Fruit fly (Drosophila melanogaster) whole organism, embryonic: ENCODE measurements around the gene Cand1.

ENCODE experiments used
- ATbp ChIP-seq: fragments of 200-800 bp; sonication (Bioruptor generic); optimal IDR thresholded peaks from 2 replicates; lab custom pipeline; 2017; ENCODE audit warnings: missing biosample characterization, mild to moderate bottlenecking, missing genetic modification characterization, missing genetic modification reagents
- Atf-2 ChIP-seq: fragments of 200-800 bp; sonication (Bioruptor generic); optimal IDR thresholded peaks from 2 replicates; lab custom pipeline; 2016; ENCODE audit warnings: missing biosample characterization, missing genetic modification characterization
- Awh ChIP-seq: fragments of 200-800 bp; sonication (Bioruptor generic); IDR thresholded peaks from 2 replicates; pipeline ENCODE4, ENCODE4 v1.3.6; 2022; ENCODE audit warnings: missing biosample characterization, missing genetic modification characterization
- C15 ChIP-seq: fragments of 200-800 bp; sonication (Bioruptor generic); IDR thresholded peaks from 3 replicates; pipeline ENCODE4 v1.3.6; 2022; ENCODE audit warnings: missing biosample characterization, missing genetic modification characterization
- CG10209 ChIP-seq: fragments of 200-800 bp; sonication (Bioruptor generic); optimal IDR thresholded peaks from 3 replicates; lab custom pipeline; 2017; ENCODE audit warnings: missing biosample characterization, mild to moderate bottlenecking, missing genetic modification characterization, missing genetic modification reagents
- CG10654 ChIP-seq: fragments of 200-800 bp; sonication (Bioruptor generic); optimal IDR thresholded peaks from 2 replicates; lab custom pipeline; 2016; ENCODE audit warnings: missing biosample characterization, missing genetic modification characterization
- CG12659 ChIP-seq: fragments of 200-800 bp; sonication (Bioruptor generic); optimal IDR thresholded peaks from 3 replicates; lab custom pipeline; 2017; ENCODE audit warnings: mild to moderate bottlenecking, missing biosample characterization, missing genetic modification reagents, missing genetic modification characterization
- CG15073 ChIP-seq: fragments of 200-800 bp; sonication (Bioruptor generic); optimal IDR thresholded peaks from 2 replicates; lab custom pipeline; 2016; ENCODE audit warnings: missing biosample characterization, missing genetic modification characterization
- CG15696 ChIP-seq: fragments of 200-800 bp; sonication (Bioruptor generic); optimal IDR thresholded peaks from 2 replicates; lab custom pipeline; 2019; ENCODE audit warnings: missing biosample characterization, mild to moderate bottlenecking, missing genetic modification characterization, moderate library complexity
- CG1647 ChIP-seq: fragments of 200-800 bp; sonication (Bioruptor generic); optimal IDR thresholded peaks from 3 replicates; lab custom pipeline; 2016; ENCODE audit warnings: missing biosample characterization, missing genetic modification characterization
- CG17186 ChIP-seq: fragments of 200-800 bp; sonication (Bioruptor generic); optimal IDR thresholded peaks from 3 replicates; lab custom pipeline; 2017; ENCODE audit warnings: missing biosample characterization, missing genetic modification reagents, missing genetic modification characterization
- CG30403 ChIP-seq: fragments of 200-800 bp; sonication (Bioruptor generic); optimal IDR thresholded peaks from 3 replicates; lab custom pipeline; 2016; ENCODE audit warnings: missing biosample characterization, missing genetic modification characterization
- CG31441 ChIP-seq: fragments of 200-800 bp; sonication (Bioruptor generic); IDR thresholded peaks from 2 replicates; pipeline ENCODE4 v1.3.6; 2022; ENCODE audit warnings: missing biosample characterization, missing genetic modification characterization
- CG32532 ChIP-seq: fragments of 200-800 bp; sonication (Bioruptor generic); IDR thresholded peaks from 2 replicates; pipeline ENCODE4 v1.3.6; 2022; ENCODE audit warnings: missing biosample characterization, missing genetic modification characterization
- CG4404 ChIP-seq: fragments of 200-800 bp; sonication (Bioruptor generic); IDR thresholded peaks from 2 replicates; pipeline ENCODE4 v1.3.6; 2022; ENCODE audit warnings: missing biosample characterization, missing genetic modification characterization
- CG6254 ChIP-seq: fragments of 200-800 bp; sonication (Bioruptor generic); optimal IDR thresholded peaks from 3 replicates; lab custom pipeline; 2017; ENCODE audit warnings: mild to moderate bottlenecking, missing biosample characterization, missing genetic modification reagents, missing genetic modification characterization
- CG7357 ChIP-seq: fragments of 200-800 bp; sonication (Bioruptor generic); IDR thresholded peaks from 3 replicates; pipeline ENCODE4 v1.3.6; 2022; ENCODE audit warnings: missing biosample characterization, missing genetic modification characterization
- CTCF ChIP-seq: fragments of 200-800 bp; sonication (Bioruptor generic); optimal IDR thresholded peaks from 2 replicates; lab custom pipeline; 2017; ENCODE audit warnings: missing biosample characterization, mild to moderate bottlenecking, missing genetic modification characterization, moderate library complexity
- Hmx ChIP-seq: fragments of 200-800 bp; sonication (Bioruptor generic); optimal IDR thresholded peaks from 2 replicates; lab custom pipeline; 2016; ENCODE audit warnings: missing biosample characterization, missing genetic modification characterization
- Lpt ChIP-seq: fragments of >200 bp; optimal IDR thresholded peaks from 2 replicates; lab custom pipeline; 2018; ENCODE audit warnings: missing biosample characterization, missing genetic modification characterization
- Max ChIP-seq: fragments of 200-800 bp; sonication (Bioruptor generic); optimal IDR thresholded peaks from 2 replicates; lab custom pipeline; 2016; ENCODE audit warnings: missing biosample characterization, mild to moderate bottlenecking, missing genetic modification characterization
- Nf-YB ChIP-seq: fragments of 200-800 bp; sonication (Bioruptor generic); optimal IDR thresholded peaks from 3 replicates; lab custom pipeline; 2019; ENCODE audit warnings: missing biosample characterization, mild to moderate bottlenecking, missing genetic modification characterization, moderate library complexity
- Oaz ChIP-seq: fragments of 200-800 bp; sonication (Bioruptor generic); IDR thresholded peaks from 2 replicates; pipeline ENCODE4 v1.3.6; 2022; ENCODE audit warnings: missing biosample characterization, missing genetic modification characterization
- Rx ChIP-seq: fragments of 200-800 bp; sonication (Bioruptor generic); IDR thresholded peaks from 2 replicates; pipeline ENCODE4 v1.3.6; 2022; ENCODE audit warnings: missing biosample characterization, missing genetic modification characterization
- Side ChIP-seq: fragments of 200-800 bp; sonication (Bioruptor generic); optimal IDR thresholded peaks from 2 replicates; lab custom pipeline; 2016; ENCODE audit warnings: missing biosample characterization, missing genetic modification characterization
- Six4 ChIP-seq: fragments of 200-800 bp; sonication (Bioruptor generic); optimal IDR thresholded peaks from 2 replicates; lab custom pipeline; 2016; ENCODE audit warnings: missing biosample characterization, missing genetic modification characterization
- abd-A ChIP-seq: fragments of 200-800 bp; sonication (Bioruptor generic); optimal IDR thresholded peaks from 3 replicates; lab custom pipeline; 2019; ENCODE audit warnings: missing biosample characterization, mild to moderate bottlenecking, missing genetic modification characterization, moderate library complexity
- bbx ChIP-seq: fragments of 200-800 bp; sonication (Bioruptor generic); IDR thresholded peaks from 2 replicates; pipeline ENCODE4 v1.3.6; 2022; ENCODE audit warnings: missing biosample characterization, missing genetic modification characterization; ENCODE audit not compliant: partially characterized antibody
- da ChIP-seq: fragments of 200-800 bp; sonication (Bioruptor generic); optimal IDR thresholded peaks from 2 replicates; lab custom pipeline; 2016; ENCODE audit warnings: missing biosample characterization, missing genetic modification characterization
- dan ChIP-seq: fragments of 200-800 bp; sonication (Bioruptor generic); IDR thresholded peaks from 2 replicates; pipeline ENCODE4 v1.3.6; 2022; ENCODE audit warnings: missing biosample characterization, missing genetic modification characterization
- dmrt11E ChIP-seq: fragments of 200-800 bp; sonication (Bioruptor generic); optimal IDR thresholded peaks from 3 replicates; lab custom pipeline; 2018; ENCODE audit warnings: missing biosample characterization, mild to moderate bottlenecking, missing genetic modification characterization, moderate library complexity
- ewg ChIP-seq: fragments of 200-800 bp; sonication (Bioruptor generic); optimal IDR thresholded peaks from 3 replicates; lab custom pipeline; 2017; ENCODE audit warnings: mild to moderate bottlenecking, missing biosample characterization, missing genetic modification reagents, missing genetic modification characterization
- eyg ChIP-seq: fragments of 200-800 bp; sonication (Bioruptor generic); optimal IDR thresholded peaks from 3 replicates; lab custom pipeline; 2016; ENCODE audit warnings: missing biosample characterization, missing genetic modification characterization
- gce ChIP-seq: fragments of 200-800 bp; sonication (Bioruptor generic); IDR thresholded peaks from 3 replicates; pipeline ENCODE4 v1.3.6; 2022; ENCODE audit warnings: missing biosample characterization, missing genetic modification characterization
- gcm2 ChIP-seq: fragments of 200-800 bp; sonication (Bioruptor generic); optimal IDR thresholded peaks from 2 replicates; lab custom pipeline; 2016; ENCODE audit warnings: missing biosample characterization, missing genetic modification characterization
- ham ChIP-seq: fragments of 200-800 bp; sonication (Bioruptor generic); IDR thresholded peaks from 2 replicates; pipeline ENCODE4 v1.3.6; 2022; ENCODE audit warnings: missing biosample characterization, missing genetic modification characterization
- inv ChIP-seq: fragments of 200-800 bp; sonication (Bioruptor generic); IDR thresholded peaks from 2 replicates; pipeline ENCODE4 v1.3.6; 2022; ENCODE audit warnings: missing biosample characterization, missing genetic modification characterization; ENCODE audit not compliant: partially characterized antibody
- jing ChIP-seq: fragments of 200-800 bp; sonication (Bioruptor generic); optimal IDR thresholded peaks from 2 replicates; lab custom pipeline; 2018; ENCODE audit warnings: missing biosample characterization, mild to moderate bottlenecking, missing genetic modification characterization
- luna ChIP-seq: fragments of 200-800 bp; sonication (Bioruptor generic); optimal IDR thresholded peaks from 2 replicates; lab custom pipeline; 2016; ENCODE audit warnings: missing biosample characterization, missing genetic modification characterization
- mam ChIP-seq: fragments of 200-800 bp; sonication (Bioruptor generic); optimal IDR thresholded peaks from 3 replicates; lab custom pipeline; 2016; ENCODE audit warnings: missing biosample characterization, missing genetic modification characterization
- org-1 ChIP-seq: fragments of 200-800 bp; sonication (Bioruptor generic); optimal IDR thresholded peaks from 2 replicates; lab custom pipeline; 2017; ENCODE audit warnings: missing biosample characterization, missing genetic modification characterization
- otp ChIP-seq: fragments of 200-800 bp; sonication (Bioruptor generic); IDR thresholded peaks from 3 replicates; pipeline ENCODE4, ENCODE4 v1.3.6; 2022; ENCODE audit warnings: missing biosample characterization, missing genetic modification characterization
- p53 ChIP-seq: fragments of 200-800 bp; sonication (Bioruptor generic); optimal IDR thresholded peaks from 2 replicates; lab custom pipeline; 2016; ENCODE audit warnings: missing biosample characterization, missing genetic modification characterization
- prd ChIP-seq, 3 experiments: fragments of >200 bp in 2 of 3; fragments of 200-800 bp in 1 of 3; sonication (Bioruptor generic) in 1 of 3; optimal IDR thresholded peaks in 2 of 3; IDR thresholded peaks in 1 of 3; 2 replicates in 2 of 3; 3 replicates in 1 of 3; pipeline versions ENCODE4 v1.3.6 to Lab custom; 2017 to 2022; ENCODE audit warnings: missing biosample characterization in 1 of 3, missing genetic modification characterization in 1 of 3
- pros ChIP-seq: fragments of 200-800 bp; sonication (Bioruptor generic); optimal IDR thresholded peaks from 3 replicates; lab custom pipeline; 2019; ENCODE audit warnings: missing biosample characterization, mild to moderate bottlenecking, missing genetic modification characterization, moderate library complexity
- rib ChIP-seq: fragments of 200-800 bp; sonication (Bioruptor generic); IDR thresholded peaks from 2 replicates; pipeline ENCODE4 v1.3.6; 2022; ENCODE audit warnings: missing biosample characterization, missing genetic modification characterization
- salm ChIP-seq: fragments of 200-800 bp; sonication (Bioruptor generic); optimal IDR thresholded peaks from 2 replicates; lab custom pipeline; 2018; ENCODE audit warnings: missing biosample characterization, mild to moderate bottlenecking, missing genetic modification characterization
- sisA ChIP-seq: fragments of 200-800 bp; sonication (Bioruptor generic); IDR thresholded peaks from 2 replicates; pipeline ENCODE4 v1.3.6; 2022; ENCODE audit warnings: missing biosample characterization, missing genetic modification characterization
- unpg ChIP-seq: fragments of 200-800 bp; sonication (Bioruptor generic); optimal IDR thresholded peaks from 3 replicates; lab custom pipeline; 2018; ENCODE audit warnings: missing biosample characterization, mild to moderate bottlenecking, missing genetic modification characterization, moderate library complexity
- vnd ChIP-seq: fragments of 200-800 bp; sonication (Bioruptor generic); IDR thresholded peaks from 3 replicates; pipeline ENCODE4 v1.3.6; 2022; ENCODE audit warnings: missing biosample characterization, missing genetic modification characterization; ENCODE audit not compliant: partially characterized antibody
- vvl ChIP-seq: fragments of 200-800 bp; sonication (Bioruptor generic); IDR thresholded peaks from 2 replicates; pipeline ENCODE4 v1.3.6; 2022; ENCODE audit warnings: missing biosample characterization, missing genetic modification characterization
- wor ChIP-seq: fragments of 200-800 bp; sonication (Bioruptor generic); IDR thresholded peaks from 2 replicates; pipeline ENCODE4 v1.3.6; 2022; ENCODE audit warnings: missing biosample characterization, missing genetic modification characterization

Cand1 gene

DNA sequence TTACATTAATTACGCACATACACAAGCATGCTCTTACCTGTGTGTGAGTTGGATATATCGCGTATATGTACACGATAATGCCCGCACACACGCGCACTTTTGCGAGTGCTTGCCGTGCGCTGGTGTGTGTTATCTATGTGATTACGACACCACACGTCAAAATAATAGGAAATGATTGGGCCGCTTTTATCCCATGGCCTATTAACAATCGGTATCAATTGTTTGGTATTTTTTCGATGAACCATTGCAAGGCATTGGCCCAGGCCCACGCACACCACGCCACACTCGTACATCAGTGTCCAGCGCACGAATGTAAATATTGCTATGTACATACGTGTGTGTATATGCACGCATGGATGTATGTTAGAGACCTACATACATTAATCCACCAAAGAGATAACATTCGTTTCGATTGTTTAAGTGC lies 27.6 kb downstream of the Cand1 start (continued):
- TF ChIP-seq Six4 (GFP tag; lab: Kevin White, UChicago), result peak; percentile 48
- peak; percentile 72 for TF ChIP-seq CG15696 (tag; lab: Kevin White, UChicago)
- TF ChIP-seq rib, result peak; percentile 79; the same call in 1 of the 2 replicates
- TF ChIP-seq unpg (GFP tag; lab: Kevin White, UChicago), result peak; percentile 57
- no peak for TF ChIP-seq jing
- no peak for TF ChIP-seq org-1 (GFP tag; lab: Kevin White, UChicago)
- peak; percentile 73 for TF ChIP-seq salm (tag; lab: Kevin White, UChicago)
- TF ChIP-seq eyg, result peak; percentile 16
- peak; percentile 78; the same call in 1 of the 2 replicates for TF ChIP-seq Awh (GFP tag; lab: Robert Waterston, UW)
- TF ChIP-seq Side (GFP tag; lab: Kevin White, UChicago), result peak; percentile 67
- TF ChIP-seq CG6254, result peak; percentile 75
- peak; percentile 41 for TF ChIP-seq Atf-2 (GFP tag; lab: Kevin White, UChicago)
- TF ChIP-seq luna, result no peak
- TF ChIP-seq abd-A (tag; lab: Kevin White, UChicago), result peak; percentile 99
- no peak for TF ChIP-seq inv (GFP tag; lab: Robert Waterston, UW)
- TF ChIP-seq prd (optimal IDR thresholded peaks at IDR 0.05; lab: Kevin White, UChicago), result no peak
- TF ChIP-seq prd (GFP tag; IDR thresholded peaks at IDR 0.05; lab: Robert Waterston, UW), result no peak; the same call in 1 of the 3 replicates
- no peak for TF ChIP-seq CG7357 (GFP tag; lab: Robert Waterston, UW)
- TF ChIP-seq CG15073 (GFP tag; lab: Kevin White, UChicago), result no peak
- peak; percentile 73 for TF ChIP-seq ATbp (GFP tag; lab: Kevin White, UChicago)
- no peak for TF ChIP-seq CG17186 (GFP tag; lab: Kevin White, UChicago)
- peak; percentile 13 for TF ChIP-seq CG30403 (GFP tag; lab: Kevin White, UChicago)
- TF ChIP-seq Hmx (GFP tag; lab: Kevin White, UChicago), result no peak
- TF ChIP-seq vnd (GFP tag; lab: Robert Waterston, UW), result no peak; the same call in 2 of the 3 replicates
- no peak for TF ChIP-seq dan
- no peak for TF ChIP-seq p53 (GFP tag; lab: Kevin White, UChicago)
- TF ChIP-seq CTCF (GFP tag; lab: Kevin White, UChicago), result peak; percentile 26
- no peak for TF ChIP-seq gce
- no peak for TF ChIP-seq wor
- TF ChIP-seq Oaz (GFP tag; lab: Robert Waterston, UW), result no peak
- TF ChIP-seq ham (GFP tag; lab: Robert Waterston, UW), result no peak
- peak; percentile 77 for TF ChIP-seq CG12659 (GFP tag; lab: Kevin White, UChicago)
- peak; percentile 6 for TF ChIP-seq Max (GFP tag; lab: Kevin White, UChicago)
- no peak for TF ChIP-seq Lpt (GFP tag; lab: Kevin White, UChicago)
- peak; percentile 74 for TF ChIP-seq pros (GFP tag; lab: Kevin White, UChicago)
- TF ChIP-seq bbx (GFP tag; lab: Robert Waterston, UW), result peak; percentile 51
- peak; percentile 26 for TF ChIP-seq ewg
- no peak for TF ChIP-seq C15 (GFP tag; lab: Robert Waterston, UW)
- peak; percentile 76; the same call in 1 of the 2 replicates for TF ChIP-seq CG32532 (GFP tag; lab: Robert Waterston, UW)
- no peak for TF ChIP-seq CG4404 (GFP tag; lab: Robert Waterston, UW)
- TF ChIP-seq dmrt11E (tag; lab: Kevin White, UChicago), result peak; percentile 25
- TF ChIP-seq da (GFP tag; lab: Kevin White, UChicago), result no peak
- TF ChIP-seq CG1647 (GFP tag; lab: Kevin White, UChicago), result peak; percentile 61
- no peak for TF ChIP-seq sisA
- peak; percentile 93 for TF ChIP-seq vvl (GFP tag; lab: Robert Waterston, UW)
- peak; percentile 63 for TF ChIP-seq CG10209 (GFP tag; lab: Kevin White, UChicago)
- TF ChIP-seq Rx, result no peak
- peak; percentile 49 for TF ChIP-seq CG31441 (GFP tag; lab: Robert Waterston, UW)
- TF ChIP-seq otp (GFP tag; lab: Robert Waterston, UW), result no peak; the same call in 2 of the 3 replicates
- peak; percentile 14 for TF ChIP-seq CG10654 (GFP tag; lab: Kevin White, UChicago)
- TF ChIP-seq mam (GFP tag; lab: Kevin White, UChicago), result peak; percentile 50
- TF ChIP-seq gcm2 (GFP tag; lab: Kevin White, UChicago), result peak; percentile 22
- TF ChIP-seq Nf-YB, result peak; percentile 52
